Fruit fly (Drosophila melanogaster) whole organism, embryonic: ENCODE measurements around the gene Send2.
A peak's percentile ranks its signal among the peaks of the same experiment; 100 is the strongest.

Experiments
- Abd-B ChIP-seq: fragments of 200-800 bp; sonication (Bioruptor generic); optimal IDR thresholded peaks from 2 replicates; lab custom pipeline; 2018; ENCODE audit warnings: missing biosample characterization, mild to moderate bottlenecking, missing genetic modification characterization, moderate library complexity
- Asciz ChIP-seq: fragments of 200-800 bp; sonication (Bioruptor generic); optimal IDR thresholded peaks from 2 replicates; lab custom pipeline; 2017; ENCODE audit warnings: missing biosample characterization, mild to moderate bottlenecking, missing genetic modification characterization, missing genetic modification reagents
- B-H1 ChIP-seq: fragments of 200-800 bp; sonication (Bioruptor generic); IDR thresholded peaks from 3 replicates; pipeline ENCODE4 v1.3.6; 2022; ENCODE audit warnings: missing biosample characterization, missing genetic modification characterization
- BtbVII ChIP-seq: fragments of 200-800 bp; sonication (Bioruptor generic); optimal IDR thresholded peaks from 3 replicates; lab custom pipeline; 2017; ENCODE audit warnings: missing biosample characterization, mild to moderate bottlenecking, missing genetic modification characterization
- CG11696 ChIP-seq: fragments of 200-800 bp; sonication (Bioruptor generic); IDR thresholded peaks from 2 replicates; pipeline ENCODE4 v1.3.6; 2022; ENCODE audit warnings: missing biosample characterization, missing genetic modification characterization
- CG15011 ChIP-seq: fragments of 200-800 bp; sonication (Bioruptor generic); optimal IDR thresholded peaks from 3 replicates; lab custom pipeline; 2018; ENCODE audit warnings: missing biosample characterization, mild to moderate bottlenecking, missing genetic modification characterization
- CG15269 ChIP-seq: fragments of 200-800 bp; sonication (Bioruptor generic); optimal IDR thresholded peaks from 2 replicates; lab custom pipeline; 2018; ENCODE audit warnings: missing biosample characterization, mild to moderate bottlenecking, missing genetic modification characterization, moderate library complexity
- CG17568 ChIP-seq: fragments of 200-800 bp; sonication (Bioruptor generic); optimal IDR thresholded peaks from 2 replicates; lab custom pipeline; 2018; ENCODE audit warnings: missing biosample characterization, mild to moderate bottlenecking, missing genetic modification characterization, moderate library complexity
- CG2116 ChIP-seq: fragments of 200-800 bp; sonication (Bioruptor generic); optimal IDR thresholded peaks from 3 replicates; lab custom pipeline; 2018; ENCODE audit warnings: missing biosample characterization, mild to moderate bottlenecking, missing genetic modification characterization
- CG4360 ChIP-seq: fragments of 200-800 bp; sonication (Bioruptor generic); IDR thresholded peaks from 2 replicates; pipeline ENCODE4 v1.3.6; 2022; ENCODE audit warnings: missing biosample characterization, missing genetic modification characterization
- CG4404 ChIP-seq: fragments of 200-800 bp; sonication (Bioruptor generic); IDR thresholded peaks from 2 replicates; pipeline ENCODE4 v1.3.6; 2022; ENCODE audit warnings: missing biosample characterization, missing genetic modification characterization
- CG9727 ChIP-seq: fragments of 200-800 bp; sonication (Bioruptor generic); optimal IDR thresholded peaks from 3 replicates; lab custom pipeline; 2017; ENCODE audit warnings: missing biosample characterization, mild to moderate bottlenecking, missing genetic modification characterization
- Dad ChIP-seq: fragments of 200-800 bp; sonication (Bioruptor generic); optimal IDR thresholded peaks from 3 replicates; lab custom pipeline; 2016; ENCODE audit warnings: missing biosample characterization, missing genetic modification characterization
- Dfd ChIP-seq, 2 experiments: fragments of >200 bp; optimal IDR thresholded peaks; 2 replicates each; lab custom pipeline; 2017; ENCODE audit warnings: missing biosample characterization in 2 of 2, missing genetic modification characterization in 2 of 2
- Gug ChIP-seq: fragments of 200-800 bp; sonication (Bioruptor generic); IDR thresholded peaks from 4 replicates; pipeline ENCODE4 v1.3.6; 2022; ENCODE audit warnings: missing biosample characterization, missing genetic modification characterization
- HmgD ChIP-seq: fragments of 200-800 bp; sonication (Bioruptor generic); optimal IDR thresholded peaks from 3 replicates; lab custom pipeline; 2016; ENCODE audit warnings: missing biosample characterization, missing genetic modification characterization
- Hsf ChIP-seq: fragments of 200-800 bp; sonication (Bioruptor generic); optimal IDR thresholded peaks from 3 replicates; lab custom pipeline; 2016; ENCODE audit warnings: missing biosample characterization, missing genetic modification characterization
- Lhr ChIP-seq: fragments of 200-800 bp; sonication (Bioruptor generic); optimal IDR thresholded peaks from 3 replicates; lab custom pipeline; 2017; ENCODE audit warnings: mild to moderate bottlenecking, missing biosample characterization, missing genetic modification reagents, missing genetic modification characterization
- MTF-1 ChIP-seq: fragments of 200-800 bp; sonication (Bioruptor generic); optimal IDR thresholded peaks from 2 replicates; lab custom pipeline; 2018; ENCODE audit warnings: missing biosample characterization, mild to moderate bottlenecking, missing genetic modification characterization, borderline replicate concordance
- Meics ChIP-seq: fragments of 200-800 bp; sonication (Bioruptor generic); optimal IDR thresholded peaks from 2 replicates; lab custom pipeline; 2017; ENCODE audit warnings: missing biosample characterization, mild to moderate bottlenecking, missing genetic modification characterization
- NFAT ChIP-seq: fragments of 200-800 bp; sonication (Bioruptor generic); IDR thresholded peaks from 2 replicates; pipeline ENCODE4 v1.3.6; 2022; ENCODE audit warnings: missing biosample characterization, missing genetic modification characterization
- Neu2 ChIP-seq: fragments of 200-800 bp; sonication (Bioruptor generic); optimal IDR thresholded peaks from 3 replicates; lab custom pipeline; 2016; ENCODE audit warnings: missing biosample characterization, missing genetic modification characterization, borderline replicate concordance
- NfI ChIP-seq: fragments of 200-800 bp; sonication (Bioruptor generic); optimal IDR thresholded peaks from 3 replicates; lab custom pipeline; 2018; ENCODE audit warnings: missing biosample characterization, mild to moderate bottlenecking, missing genetic modification characterization, moderate library complexity
- Oli ChIP-seq: fragments of 200-800 bp; sonication (Bioruptor generic); optimal IDR thresholded peaks from 2 replicates; lab custom pipeline; 2018; ENCODE audit warnings: missing biosample characterization, mild to moderate bottlenecking, missing genetic modification characterization, moderate library complexity
- PHDP ChIP-seq: fragments of 200-800 bp; sonication (Bioruptor generic); optimal IDR thresholded peaks from 3 replicates; lab custom pipeline; 2018; ENCODE audit warnings: missing biosample characterization, mild to moderate bottlenecking, missing genetic modification characterization, moderate library complexity
- Rfx ChIP-seq: fragments of 200-800 bp; sonication (Bioruptor generic); IDR thresholded peaks from 2 replicates; pipeline ENCODE4 v1.3.6; 2022; ENCODE audit warnings: missing biosample characterization, missing genetic modification characterization
- Trl ChIP-seq, 3 experiments: fragments of >200 bp in 2 of 3; fragments of 200-800 bp in 1 of 3; sonication (Bioruptor generic) in 1 of 3; optimal IDR thresholded peaks; 2 replicates in 1 of 3; 3 replicates in 2 of 3; lab custom pipeline; 2016 to 2017; ENCODE audit warnings: missing biosample characterization in 1 of 3, missing genetic modification characterization in 1 of 3
- ac ChIP-seq: fragments of 200-800 bp; sonication (Bioruptor generic); optimal IDR thresholded peaks from 3 replicates; lab custom pipeline; 2017; ENCODE audit warnings: missing biosample characterization, mild to moderate bottlenecking, missing genetic modification characterization
- ash1 ChIP-seq: fragments of 200-800 bp; sonication (Bioruptor generic); optimal IDR thresholded peaks from 2 replicates; lab custom pipeline; 2018; ENCODE audit warnings: missing biosample characterization, mild to moderate bottlenecking, missing genetic modification characterization
- dpn ChIP-seq, 2 experiments: fragments of 200-800 bp; sonication (Bioruptor generic); optimal IDR thresholded peaks; 3 replicates each; lab custom pipeline; 2016; ENCODE audit warnings: missing biosample characterization in 2 of 2, missing genetic modification characterization in 2 of 2
- emc ChIP-seq: fragments of 200-800 bp; sonication (Bioruptor generic); optimal IDR thresholded peaks from 2 replicates; lab custom pipeline; 2016; ENCODE audit warnings: missing biosample characterization, missing genetic modification characterization
- esg ChIP-seq: fragments of 200-800 bp; sonication (Bioruptor generic); conservative IDR thresholded peaks from 2 replicates; pipeline ENCODE4 v1.3.6; 2022; ENCODE audit warnings: missing biosample characterization, missing genetic modification characterization
- gro ChIP-seq: fragments of 200-800 bp; sonication (Bioruptor generic); optimal IDR thresholded peaks from 2 replicates; lab custom pipeline; 2016; ENCODE audit warnings: missing biosample characterization, missing genetic modification characterization
- hb ChIP-seq: fragments of 200-800 bp; sonication (Bioruptor generic); IDR thresholded peaks from 3 replicates; pipeline ENCODE4 v1.3.6; 2022; ENCODE audit warnings: missing biosample characterization, missing genetic modification characterization; ENCODE audit not compliant: partially characterized antibody
- hth ChIP-seq: fragments of >200 bp; optimal IDR thresholded peaks from 2 replicates; lab custom pipeline; 2017; ENCODE audit warnings: inconsistent platforms
- ken ChIP-seq: fragments of 200-800 bp; sonication (Bioruptor generic); IDR thresholded peaks from 3 replicates; pipeline ENCODE4 v1.3.6; 2022; ENCODE audit warnings: missing biosample characterization, missing genetic modification characterization
- knrl ChIP-seq: fragments of 200-800 bp; sonication (Bioruptor generic); IDR thresholded peaks from 3 replicates; pipeline ENCODE4 v1.3.6; 2022; ENCODE audit warnings: missing biosample characterization, missing genetic modification characterization; ENCODE audit not compliant: partially characterized antibody
- otp ChIP-seq: fragments of 200-800 bp; sonication (Bioruptor generic); IDR thresholded peaks from 3 replicates; pipeline ENCODE4, ENCODE4 v1.3.6; 2022; ENCODE audit warnings: missing biosample characterization, missing genetic modification characterization
- pita ChIP-seq: fragments of 200-800 bp; sonication (Bioruptor generic); optimal IDR thresholded peaks from 2 replicates; lab custom pipeline; 2017; ENCODE audit warnings: missing biosample characterization, mild to moderate bottlenecking, missing genetic modification characterization
- pum ChIP-seq: fragments of 200-800 bp; sonication (Bioruptor generic); optimal IDR thresholded peaks from 2 replicates; lab custom pipeline; 2016; ENCODE audit warnings: missing biosample characterization, missing genetic modification characterization
- sens-2 ChIP-seq: fragments of 200-800 bp; sonication (Bioruptor generic); IDR thresholded peaks from 2 replicates; pipeline ENCODE4 v1.3.6; 2022; ENCODE audit warnings: missing biosample characterization, missing genetic modification characterization
- seq ChIP-seq: fragments of 200-800 bp; sonication (Bioruptor generic); IDR thresholded peaks from 2 replicates; pipeline ENCODE4 v1.3.6; 2022; ENCODE audit warnings: missing biosample characterization, missing genetic modification characterization
- sim ChIP-seq: fragments of 200-800 bp; sonication (Bioruptor generic); IDR thresholded peaks from 2 replicates; pipeline ENCODE4 v1.3.6; 2022; ENCODE audit warnings: missing biosample characterization, missing genetic modification characterization
- slou ChIP-seq: fragments of 200-800 bp; sonication (Bioruptor generic); optimal IDR thresholded peaks from 3 replicates; lab custom pipeline; 2016; ENCODE audit warnings: missing biosample characterization, missing genetic modification characterization
- stc ChIP-seq: fragments of 200-800 bp; sonication (Bioruptor generic); IDR thresholded peaks from 2 replicates; pipeline ENCODE4 v1.3.6; 2022; ENCODE audit warnings: missing biosample characterization, missing genetic modification characterization
- tio ChIP-seq: fragments of 200-800 bp; sonication (Bioruptor generic); optimal IDR thresholded peaks from 2 replicates; lab custom pipeline; 2017; ENCODE audit warnings: missing biosample characterization, missing genetic modification characterization, inconsistent platforms
- twi ChIP-seq: fragments of 200-800 bp; optimal IDR thresholded peaks from 2 replicates; lab custom pipeline; 2019; ENCODE audit warnings: missing biosample characterization, mild to moderate bottlenecking, missing genetic modification characterization, moderate library complexity
- usp ChIP-seq: fragments of >200 bp; optimal IDR thresholded peaks from 2 replicates; lab custom pipeline; 2017; ENCODE audit warnings: missing biosample characterization, missing genetic modification characterization
- vnd ChIP-seq: fragments of 200-800 bp; sonication (Bioruptor generic); IDR thresholded peaks from 3 replicates; pipeline ENCODE4 v1.3.6; 2022; ENCODE audit warnings: missing biosample characterization, missing genetic modification characterization; ENCODE audit not compliant: partially characterized antibody
- wdn ChIP-seq: fragments of 200-800 bp; sonication (Bioruptor generic); IDR thresholded peaks from 2 replicates; pipeline ENCODE4 v1.3.6; 2022; ENCODE audit warnings: missing biosample characterization, missing genetic modification characterization

Gene Send2

dm6 chr2L:14376484-14377254, 30.2 kb upstream of the Send2 start (continued):
- TF ChIP-seq Rfx (GFP tag; lab: Robert Waterston, UW): peak; percentile 54
- TF ChIP-seq tio (GFP tag; lab: Kevin White, UChicago): peak; percentile 46
- no peak for TF ChIP-seq ash1
- no peak for TF ChIP-seq otp (GFP tag; lab: Robert Waterston, UW)
- TF ChIP-seq CG17568 (GFP tag; lab: Kevin White, UChicago): no peak
- TF ChIP-seq seq (GFP tag; lab: Robert Waterston, UW): no peak
- peak; percentile 51 for TF ChIP-seq CG9727 (GFP tag; lab: Kevin White, UChicago)
- TF ChIP-seq vnd: no peak
- no peak for TF ChIP-seq Lhr (GFP tag; lab: Kevin White, UChicago)
- peak; percentile 44 for TF ChIP-seq Oli (tag; lab: Kevin White, UChicago)
- TF ChIP-seq CG15011: peak; percentile 40
- TF ChIP-seq stc (GFP tag; lab: Robert Waterston, UW): no peak
- no peak for TF ChIP-seq sens-2 (GFP tag; lab: Robert Waterston, UW)
- peak; percentile 55 for TF ChIP-seq Abd-B (GFP tag; lab: Kevin White, UChicago)
- peak; percentile 50 for TF ChIP-seq Meics
- no peak; the same call in 3 of the 4 replicates for TF ChIP-seq Gug
- TF ChIP-seq sim (GFP tag; lab: Robert Waterston, UW): no peak
- TF ChIP-seq wdn (GFP tag; lab: Robert Waterston, UW): no peak
- TF ChIP-seq dpn (GFP tag; optimal IDR thresholded peaks at IDR 0.05; lab: Kevin White, UChicago): peak; percentile 17 to 19
- TF ChIP-seq knrl (GFP tag; lab: Robert Waterston, UW): no peak
- TF ChIP-seq Hsf (GFP tag; lab: Kevin White, UChicago): peak; percentile 55
- no peak for TF ChIP-seq Asciz (GFP tag; lab: Kevin White, UChicago)
- TF ChIP-seq NFAT (GFP tag; lab: Robert Waterston, UW): no peak
- TF ChIP-seq CG2116 (GFP tag; lab: Kevin White, UChicago): peak; percentile 10
- no peak for TF ChIP-seq ken
- TF ChIP-seq Dfd (GFP tag; optimal IDR thresholded peaks at IDR 0.05; lab: Kevin White, UChicago): no peak
- 0 out of 2 replicates have a peak, but pooled peaks have one; percentile 15 for TF ChIP-seq esg
- no peak for TF ChIP-seq hb (GFP tag; lab: Robert Waterston, UW)
- no peak for TF ChIP-seq HmgD
- no peak for TF ChIP-seq Neu2 (GFP tag; lab: Kevin White, UChicago)
- peak; percentile 7 for TF ChIP-seq PHDP (tag; lab: Kevin White, UChicago)
- TF ChIP-seq pum: no peak
- no peak for TF ChIP-seq emc (GFP tag; lab: Kevin White, UChicago)
- no peak for TF ChIP-seq pita
- TF ChIP-seq twi (tag; lab: Kevin White, UChicago): no peak
- peak; percentile 20 for TF ChIP-seq CG15269
- TF ChIP-seq CG11696: no peak
- TF ChIP-seq Dad (GFP tag; lab: Kevin White, UChicago): no peak
- TF ChIP-seq CG4360 (GFP tag; lab: Robert Waterston, UW): 0 out of 2 replicates have a peak, but pooled peaks have one; percentile 11
- TF ChIP-seq B-H1 (GFP tag; lab: Robert Waterston, UW): no peak
- no peak for TF ChIP-seq CG4404
- TF ChIP-seq gro (GFP tag; lab: Kevin White, UChicago): no peak
- no peak for TF ChIP-seq hth (lab: Kevin White, UChicago)
- peak; percentile 6 for TF ChIP-seq NfI
- no peak for TF ChIP-seq slou
- no peak for TF ChIP-seq MTF-1 (GFP tag; lab: Kevin White, UChicago)
- no peak for TF ChIP-seq Trl (optimal IDR thresholded peaks at IDR 0.05; lab: Kevin White, UChicago)
- no peak for TF ChIP-seq Trl (GFP tag; optimal IDR thresholded peaks at IDR 0.05; lab: Kevin White, UChicago)
- no peak for TF ChIP-seq ac (GFP tag; lab: Kevin White, UChicago)
- TF ChIP-seq BtbVII (GFP tag; lab: Kevin White, UChicago): no peak
- no peak for TF ChIP-seq usp (GFP tag; lab: Kevin White, UChicago)
